Worm (Caenorhabditis elegans) whole organism, L3 larva: ENCODE measurements around the gene srx-60.
"Not testable (repeated sequence)": the region's sequence is repeated elsewhere in the genome, so short reads cannot be mapped to it uniquely, and the experiment has no call there.

Source experiments
- ceh-16 ChIP-seq: sonication (generic microtip); optimal IDR thresholded peaks from 2 replicates; lab custom pipeline; 2017; ENCODE audit warnings: missing biosample characterization, missing genetic modification characterization
- ceh-28 ChIP-seq: fragments of 150-350 bp; optimal IDR thresholded peaks from 2 replicates; lab custom pipeline; 2014; ENCODE audit warnings: missing biosample characterization, missing genetic modification reagents, missing genetic modification characterization
- ceh-82 ChIP-seq: fragments of 150-350 bp; optimal IDR thresholded peaks from 2 replicates; lab custom pipeline; 2014; ENCODE audit warnings: missing biosample characterization, missing genetic modification characterization
- daf-12 ChIP-seq: fragments of 150-350 bp; optimal IDR thresholded peaks from 2 replicates; lab custom pipeline; 2014; ENCODE audit warnings: missing biosample characterization, missing genetic modification reagents, missing genetic modification characterization
- egl-5 ChIP-seq: fragments of 150-350 bp; optimal IDR thresholded peaks from 2 replicates; lab custom pipeline; 2017; ENCODE audit warnings: missing biosample characterization, missing genetic modification reagents, missing genetic modification characterization, inconsistent platforms
- elt-1 ChIP-seq: fragments of 150-350 bp; optimal IDR thresholded peaks from 2 replicates; lab custom pipeline; 2014; ENCODE audit warnings: missing biosample characterization, missing genetic modification characterization
- elt-2 ChIP-seq: sonication (generic microtip); optimal IDR thresholded peaks from 2 replicates; lab custom pipeline; 2016; ENCODE audit warnings: missing genetic modification reagents, mild to moderate bottlenecking, missing genetic modification characterization, missing compliant biosample characterization
- elt-3 ChIP-seq, 3 experiments: fragments of 150-350 bp in 1 of 3; sonication (generic microtip) in 2 of 3; optimal IDR thresholded peaks; 2 replicates in 2 of 3; 4 replicates in 1 of 3; lab custom pipeline; 2014 to 2017; ENCODE audit warnings: missing biosample characterization in 3 of 3, missing genetic modification characterization in 3 of 3
- eor-1 ChIP-seq, 2 experiments: fragments of 150-350 bp; optimal IDR thresholded peaks; 2 replicates each; lab custom pipeline; 2014 to 2018; ENCODE audit warnings: missing biosample characterization in 2 of 2, missing genetic modification characterization in 2 of 2
- fkh-10 ChIP-seq: sonication (generic microtip); optimal IDR thresholded peaks from 2 replicates; lab custom pipeline; 2017; ENCODE audit warnings: missing biosample characterization, missing genetic modification reagents, missing genetic modification characterization
- fkh-2 ChIP-seq: fragments of 150-350 bp; optimal IDR thresholded peaks from 2 replicates; lab custom pipeline; 2014; ENCODE audit warnings: missing biosample characterization, missing genetic modification reagents, missing genetic modification characterization
- fos-1 ChIP-seq: fragments of 150-350 bp; optimal IDR thresholded peaks from 2 replicates; lab custom pipeline; 2014; ENCODE audit warnings: missing biosample characterization, missing genetic modification characterization
- hmg-11 ChIP-seq: sonication (generic microtip); optimal IDR thresholded peaks from 2 replicates; lab custom pipeline; 2016; ENCODE audit warnings: missing genetic modification characterization, missing compliant biosample characterization
- jun-1 ChIP-seq: fragments of 150-350 bp; optimal IDR thresholded peaks from 2 replicates; lab custom pipeline; 2014; ENCODE audit warnings: missing biosample characterization, missing genetic modification reagents, missing genetic modification characterization
- lin-39 ChIP-seq: fragments of 150-350 bp; optimal IDR thresholded peaks from 2 replicates; lab custom pipeline; 2018; ENCODE audit warnings: missing biosample characterization, missing genetic modification reagents, missing genetic modification characterization
- lsy-12 ChIP-seq: sonication (generic microtip); optimal IDR thresholded peaks from 2 replicates; lab custom pipeline; 2016; ENCODE audit warnings: mild to moderate bottlenecking, missing genetic modification characterization, missing compliant biosample characterization
- nfya-1 ChIP-seq: sonication (generic microtip); optimal IDR thresholded peaks from 2 replicates; lab custom pipeline; 2017; ENCODE audit warnings: missing genetic modification characterization, mild to moderate bottlenecking, missing compliant biosample characterization, antibody characterized with exemption, moderate library complexity; ENCODE audit not compliant: insufficient read depth
- nhr-11 ChIP-seq: fragments of 150-350 bp; optimal IDR thresholded peaks from 2 replicates; lab custom pipeline; 2014; ENCODE audit warnings: missing biosample characterization, missing genetic modification characterization
- nhr-12 ChIP-seq: fragments of 150-350 bp; optimal IDR thresholded peaks from 2 replicates; lab custom pipeline; 2014; ENCODE audit warnings: missing biosample characterization, missing genetic modification characterization
- nhr-23 ChIP-seq: fragments of 150-350 bp; optimal IDR thresholded peaks from 2 replicates; lab custom pipeline; 2014; ENCODE audit warnings: missing biosample characterization, missing genetic modification reagents, missing genetic modification characterization
- nhr-237 ChIP-seq: fragments of 150-350 bp; optimal IDR thresholded peaks from 2 replicates; lab custom pipeline; 2014; ENCODE audit warnings: missing biosample characterization, missing genetic modification characterization
- nhr-25 ChIP-seq: sonication (generic microtip); optimal IDR thresholded peaks from 2 replicates; lab custom pipeline; 2017; ENCODE audit warnings: missing biosample characterization, missing genetic modification characterization
- nhr-28 ChIP-seq: fragments of 150-350 bp; optimal IDR thresholded peaks from 2 replicates; lab custom pipeline; 2014; ENCODE audit warnings: missing biosample characterization, missing genetic modification characterization
- nhr-43 ChIP-seq: sonication (generic microtip); optimal IDR thresholded peaks from 2 replicates; lab custom pipeline; 2016; ENCODE audit warnings: mild to moderate bottlenecking, missing genetic modification characterization, missing compliant biosample characterization; ENCODE audit not compliant: poor library complexity, severe bottlenecking
- nhr-67 ChIP-seq: fragments of 150-350 bp; optimal IDR thresholded peaks from 2 replicates; lab custom pipeline; 2014; ENCODE audit warnings: missing biosample characterization, missing genetic modification characterization
- nhr-76 ChIP-seq: fragments of 150-350 bp; sonication (generic microtip); optimal IDR thresholded peaks from 5 replicates; lab custom pipeline; 2014; ENCODE audit warnings: missing biosample characterization, missing genetic modification characterization
- nhr-77 ChIP-seq: fragments of 150-350 bp; optimal IDR thresholded peaks from 2 replicates; lab custom pipeline; 2014; ENCODE audit warnings: missing biosample characterization, missing genetic modification characterization
- pha-4 ChIP-seq: fragments of 150-350 bp; optimal IDR thresholded peaks from 2 replicates; lab custom pipeline; 2014; ENCODE audit warnings: missing biosample characterization, missing genetic modification reagents, missing genetic modification characterization
- pqm-1 ChIP-seq: fragments of 150-350 bp; optimal IDR thresholded peaks from 2 replicates; lab custom pipeline; 2017; ENCODE audit warnings: missing biosample characterization, missing genetic modification characterization, inconsistent platforms
- sea-2 ChIP-seq: fragments of 150-350 bp; sonication (generic microtip); optimal IDR thresholded peaks from 4 replicates; lab custom pipeline; 2014; ENCODE audit warnings: missing biosample characterization, missing genetic modification reagents, missing genetic modification characterization
- skn-1 ChIP-seq: fragments of 150-350 bp; optimal IDR thresholded peaks from 2 replicates; lab custom pipeline; 2014; ENCODE audit warnings: missing biosample characterization, missing genetic modification characterization
- snpc-4 ChIP-seq: fragments of 150-350 bp; optimal IDR thresholded peaks from 2 replicates; lab custom pipeline; 2014; ENCODE audit warnings: missing biosample characterization, missing genetic modification characterization
- tbx-2 ChIP-seq: sonication (generic microtip); optimal IDR thresholded peaks from 2 replicates; lab custom pipeline; 2016; ENCODE audit warnings: mild to moderate bottlenecking, missing genetic modification characterization, missing compliant biosample characterization
- unc-39 ChIP-seq: sonication (generic microtip); optimal IDR thresholded peaks from 4 replicates; lab custom pipeline; 2017; ENCODE audit warnings: missing biosample characterization, missing genetic modification characterization
- unc-62 ChIP-seq: fragments of 150-350 bp; sonication (generic microtip); optimal IDR thresholded peaks from 4 replicates; lab custom pipeline; 2014; ENCODE audit warnings: missing biosample characterization, missing genetic modification reagents, missing genetic modification characterization
- zag-1 ChIP-seq: fragments of 150-350 bp; optimal IDR thresholded peaks from 2 replicates; lab custom pipeline; 2014; ENCODE audit warnings: missing biosample characterization, missing genetic modification characterization
- ztf-11 ChIP-seq: fragments of 150-350 bp; optimal IDR thresholded peaks from 2 replicates; lab custom pipeline; 2014; ENCODE audit warnings: missing biosample characterization, missing genetic modification characterization
- ztf-4 ChIP-seq: fragments of 150-350 bp; optimal IDR thresholded peaks from 2 replicates; lab custom pipeline; 2014; ENCODE audit warnings: missing biosample characterization, missing genetic modification characterization

The srx-60 gene

ce11 chrV:7437538-7437937 lies 36.9 kb downstream of the srx-60 start, which contains the start of gene F25E5.9 (continued):
- no peak for TF ChIP-seq nhr-67 (tag; lab: Kevin White, UChicago)
- no peak for TF ChIP-seq nhr-76 (tag; lab: Kevin White, UChicago)
- TF ChIP-seq snpc-4 (tag; lab: Kevin White, UChicago) = peak; percentile 32
- TF ChIP-seq skn-1 (tag; lab: Kevin White, UChicago) = no peak
- TF ChIP-seq elt-3 (tag; optimal IDR thresholded peaks at IDR 0.05; lab: Kevin White, UChicago) = no peak
- no peak for TF ChIP-seq elt-1 (tag; lab: Kevin White, UChicago)
- TF ChIP-seq nhr-11 (tag; lab: Kevin White, UChicago) = no peak
- no peak for TF ChIP-seq pha-4
- TF ChIP-seq nhr-23 (tag; lab: Kevin White, UChicago) = no peak
- no peak for TF ChIP-seq ztf-4 (tag; lab: Kevin White, UChicago)
- TF ChIP-seq unc-62 (GFP tag; lab: Kevin White, UChicago) = no peak
- no peak for TF ChIP-seq unc-39
- TF ChIP-seq daf-12 (tag; lab: Kevin White, UChicago) = no peak
- TF ChIP-seq nhr-43 = no peak
- peak; percentile 3 for TF ChIP-seq lin-39 (tag; lab: Kevin White, UChicago)
- no peak for TF ChIP-seq ztf-11 (tag; lab: Kevin White, UChicago)

ce11 chrV:7437985-7438384 lies 37.3 kb downstream of the srx-60 start, which contains the start of gene F25E5.16:
TSS of gene F25E5.16 (plus strand) at chrV:7438285.
- TF ChIP-seq nhr-43 = no peak
- no peak for TF ChIP-seq nhr-23 (tag; lab: Kevin White, UChicago)
- TF ChIP-seq unc-39 = no peak
- no peak for TF ChIP-seq ceh-16 (tag; lab: Kevin White, UChicago)
- TF ChIP-seq nhr-28 (tag; lab: Kevin White, UChicago) = no peak
- no peak for TF ChIP-seq fkh-2 (tag; lab: Kevin White, UChicago)
- TF ChIP-seq, all 47 proteins: peak for 0

- no peak for TF ChIP-seq nhr-43
- TF ChIP-seq unc-62 (GFP tag; lab: Kevin White, UChicago) = no peak
- no peak for TF ChIP-seq lin-39 (tag; lab: Kevin White, UChicago)
- TF ChIP-seq hmg-11 (tag; lab: Kevin White, UChicago) = no peak
- no peak for TF ChIP-seq pqm-1 (tag; lab: Kevin White, UChicago)
- TF ChIP-seq zag-1 (tag; lab: Kevin White, UChicago) = no peak
- no peak for TF ChIP-seq egl-5 (tag; lab: Kevin White, UChicago)
- no peak for TF ChIP-seq daf-12 (tag; lab: Kevin White, UChicago)
- no peak for TF ChIP-seq nhr-12 (tag; lab: Kevin White, UChicago)
- TF ChIP-seq nhr-11 (tag; lab: Kevin White, UChicago) = no peak
- TF ChIP-seq snpc-4 (tag; lab: Kevin White, UChicago) = no peak
- no peak for TF ChIP-seq eor-1 (tag; optimal IDR thresholded peaks at IDR 0.05; lab: Kevin White, UChicago)
- TF ChIP-seq jun-1 (tag; lab: Kevin White, UChicago) = no peak
- no peak for TF ChIP-seq elt-2 (tag; lab: Kevin White, UChicago)
- TF ChIP-seq, all 47 proteins: peak for 0
Observed at ce11 chrV:7439807-7440206, 39.1 kb downstream of the srx-60 start, which contains the start of gene try-13. TSS of gene try-13 (plus strand) at chrV:7440107.

- not testable (repeated sequence) for TF ChIP-seq ceh-82 (tag; lab: Kevin White, UChicago); lsy-12; fkh-10 (GFP tag; lab: Kevin White, UChicago)
Observed at ce11 chrV:7444331-7444730, 43.6 kb downstream of the srx-60 start, which contains the start of gene nhr-141. TSS of gene nhr-141 (plus strand) at chrV:7444661.

- TF ChIP-seq nhr-77 (tag; lab: Kevin White, UChicago) (no peak), nhr-11 (tag; lab: Kevin White, UChicago) (no peak), nhr-25 (tag; lab: Kevin White, UChicago) (no peak), nhr-28 (tag; lab: Kevin White, UChicago) (no peak), fkh-10 (GFP tag; lab: Kevin White, UChicago) (no peak), ztf-11 (tag; lab: Kevin White, UChicago) (no peak), tbx-2 (tag; lab: Kevin White, UChicago) (no peak), nhr-76 (tag; lab: Kevin White, UChicago) (no peak), skn-1 (tag; lab: Kevin White, UChicago) (no peak), unc-62 (GFP tag; lab: Kevin White, UChicago) (no peak), nhr-237 (no peak), nfya-1 (tag; lab: Kevin White, UChicago) (no peak), ceh-28 (no peak), elt-1 (tag; lab: Kevin White, UChicago) (no peak), fos-1 (tag; lab: Kevin White, UChicago) (no peak), nhr-43 (no peak), sea-2 (no peak)
Observed at ce11 chrV:7446965-7447364, 46.3 kb downstream of the srx-60 start, which contains the start of gene F25E5.5. TSS of gene F25E5.5 (plus strand) at chrV:7447265.
